Worm (Caenorhabditis elegans) whole organism, young adult: ENCODE results near the gene Y46G5A.7.

Source experiments
- F10E7.11 ChIP-seq: sonication (generic microtip); optimal IDR thresholded peaks from 2 replicates; lab custom pipeline; 2017; ENCODE audit warnings: mild to moderate bottlenecking, missing genetic modification characterization, moderate library complexity, missing compliant biosample characterization
- K12H6.12 ChIP-seq: fragments of 200-800 bp; sonication (Bioruptor generic); optimal IDR thresholded peaks from 2 replicates; lab custom pipeline; 2018; ENCODE audit warnings: mild to moderate bottlenecking, missing genetic modification characterization, missing compliant biosample characterization
- ama-1 ChIP-seq, 3 experiments: fragments of 150-350 bp in 1 of 3; sonication (generic microtip) in 2 of 3; optimal IDR thresholded peaks; 2 replicates each; lab custom pipeline; 2014 to 2018; ENCODE audit warnings: missing biosample characterization in 2 of 3, missing genetic modification characterization in 2 of 3, missing genetic modification reagents in 2 of 3
- attf-5 ChIP-seq: fragments of 200-800 bp; sonication (Bioruptor generic); optimal IDR thresholded peaks from 2 replicates; lab custom pipeline; 2018; ENCODE audit warnings: mild to moderate bottlenecking, missing genetic modification characterization, missing compliant biosample characterization
- cebp-1 ChIP-seq, 2 experiments: fragments of 200-800 bp in 1 of 2; sonication (Bioruptor generic) in 1 of 2; sonication (generic microtip) in 1 of 2; IDR thresholded peaks in 1 of 2; optimal IDR thresholded peaks in 1 of 2; 2 replicates each; pipeline versions ENCODE4 v1.3.6 to Lab custom; 2017 to 2022; ENCODE audit warnings: missing compliant biosample characterization in 2 of 2, missing genetic modification characterization in 2 of 2, mild to moderate bottlenecking in 1 of 2, missing genetic modification reagents in 1 of 2, moderate library complexity in 1 of 2
- dpl-1 ChIP-seq: fragments of 150-350 bp; optimal IDR thresholded peaks from 2 replicates; lab custom pipeline; 2014; ENCODE audit warnings: missing biosample characterization, missing genetic modification reagents, missing genetic modification characterization
- egl-18 ChIP-seq: fragments of 200-800 bp; sonication (Bioruptor generic); IDR thresholded peaks from 2 replicates; pipeline ENCODE4 v1.3.6; 2022; ENCODE audit warnings: missing genetic modification reagents, missing genetic modification characterization, missing compliant biosample characterization
- hlh-12 ChIP-seq: sonication (generic microtip); optimal IDR thresholded peaks from 2 replicates; lab custom pipeline; 2016; ENCODE audit warnings: missing genetic modification characterization, missing compliant biosample characterization
- lin-35 ChIP-seq, 3 experiments: fragments of 150-350 bp in 2 of 3; sonication (generic microtip) in 1 of 3; optimal IDR thresholded peaks; 2 replicates each; lab custom pipeline; 2014 to 2018; ENCODE audit warnings: missing biosample characterization in 3 of 3, missing genetic modification characterization in 3 of 3, missing genetic modification reagents in 3 of 3
- nhr-90 ChIP-seq: sonication (generic microtip); optimal IDR thresholded peaks from 2 replicates; lab custom pipeline; 2016; ENCODE audit warnings: missing genotype, mild to moderate bottlenecking, missing genetic modification characterization, missing compliant biosample characterization
- snpc-4 ChIP-seq, 5 experiments: fragments of 150-350 bp in 1 of 5; sonication (generic microtip) in 4 of 5; optimal IDR thresholded peaks; 2 replicates each; lab custom pipeline; 2014 to 2018; ENCODE audit warnings: missing genetic modification characterization in 5 of 5, missing biosample characterization in 3 of 5, antibody characterized with exemption in 2 of 5, mild to moderate bottlenecking in 2 of 5, missing compliant biosample characterization in 2 of 5, missing genotype in 2 of 5, moderate library complexity in 2 of 5, missing genetic modification reagents in 1 of 5
- ztf-3 ChIP-seq: fragments of 200-800 bp; sonication (Bioruptor generic); optimal IDR thresholded peaks from 2 replicates; lab custom pipeline; 2018; ENCODE audit warnings: mild to moderate bottlenecking, missing genetic modification characterization, missing compliant biosample characterization

DNA sequence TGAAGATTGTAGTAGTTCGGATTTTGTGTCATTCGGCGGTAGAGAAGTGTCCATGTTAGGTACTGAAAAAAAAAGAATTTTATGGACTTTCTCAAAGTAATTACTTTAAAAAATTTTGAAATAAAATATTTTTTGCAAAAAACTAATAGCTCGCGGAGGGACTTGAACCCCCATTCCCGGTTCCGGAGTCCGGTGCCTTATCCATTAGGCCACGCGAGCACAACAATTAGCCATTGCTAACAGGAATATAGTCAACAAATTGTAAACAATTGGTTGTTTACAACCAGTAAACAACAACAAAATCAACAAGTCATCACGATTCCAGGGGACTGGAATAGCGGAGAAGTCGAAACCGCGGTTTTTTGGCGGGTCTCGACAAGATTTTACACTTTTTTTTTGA, 27.5 kb downstream of the Y46G5A.7 start:
- TF ChIP-seq lin-35 (GFP tag; optimal IDR thresholded peaks at IDR 0.05; lab: Kevin White, UChicago) (no peak), snpc-4 (GFP tag; optimal IDR thresholded peaks at IDR 0.05; lab: Kevin White, UChicago) (no peak), snpc-4 (tag; optimal IDR thresholded peaks at IDR 0.05; lab: Kevin White, UChicago) (no peak), attf-5 (no peak), hlh-12 (no peak), dpl-1 (no peak), nhr-90 (tag; lab: Kevin White, UChicago) (no peak), ama-1 (optimal IDR thresholded peaks at IDR 0.05; lab: Kevin White, UChicago) (no peak), ama-1 (GFP tag; optimal IDR thresholded peaks at IDR 0.05; lab: Kevin White, UChicago) (no peak), egl-18 (no peak), cebp-1 (GFP tag; IDR thresholded peaks at IDR 0.05; lab: Robert Waterston, UW) (no peak), cebp-1 (tag; optimal IDR thresholded peaks at IDR 0.05; lab: Kevin White, UChicago) (no peak), F10E7.11 (tag; lab: Kevin White, UChicago) (no peak), K12H6.12 (tag; lab: Kevin White, UChicago) (no peak), ztf-3 (GFP tag; lab: Kevin White, UChicago) (no peak)
